Worm (Caenorhabditis elegans): Measurements from ENCODE around the gene C56G3.2.
A peak's percentile ranks its signal among the peaks of the same experiment; 100 is the strongest.
"Not testable (repeated sequence)": the region's sequence is repeated elsewhere in the genome, so short reads cannot be mapped to it uniquely, and the experiment has no call there.

C56G3.2 gene

DNA sequence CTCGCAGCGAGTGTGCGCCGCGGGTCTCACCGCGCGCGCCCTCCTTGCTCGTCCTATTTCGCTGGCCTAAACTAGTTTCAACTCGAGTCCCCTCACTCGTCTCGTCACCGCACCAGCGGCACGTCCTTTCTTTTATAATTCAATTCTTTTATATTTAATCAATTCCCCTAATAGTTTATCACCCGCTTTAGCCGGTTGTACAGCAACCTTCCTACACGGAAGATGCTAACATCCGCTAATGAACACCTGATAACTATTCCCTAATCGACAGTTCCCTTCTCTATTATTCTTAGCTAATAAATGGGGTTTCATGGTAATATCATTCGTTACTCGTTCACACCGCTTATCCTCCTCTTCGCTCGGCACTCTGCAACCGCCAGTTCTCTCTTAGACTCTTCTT lies at the start of gene C56G3.2:
Gene C56G3.2 (plus strand): TSS at position 301 of the 400 bp plus-strand sequence.
- not testable (repeated sequence) for TF ChIP-seq dve-1 (tag; optimal IDR thresholded peaks at IDR 0.05; ENCODE audit: insufficient read depth); zip-11 (GFP tag; IDR thresholded peaks at IDR 0.05); ceh-44 (GFP tag; IDR thresholded peaks at IDR 0.05)

- TF ChIP-seq mes-2 (tag; optimal IDR thresholded peaks at IDR 0.05; ENCODE audit: poor library complexity, severe bottlenecking) (peak; percentile 29), ctbp-1 (GFP tag; IDR thresholded peaks at IDR 0.05) (no peak), snpc-1.2 (GFP tag; IDR thresholded peaks at IDR 0.05) (no peak), mdt-29 (GFP tag; IDR thresholded peaks at IDR 0.05) (peak; percentile 21; the same call in 1 of the 2 replicates), dve-1 (tag; optimal IDR thresholded peaks at IDR 0.05; ENCODE audit: insufficient read depth) (peak; percentile 86), pha-4 (GFP tag; IDR thresholded peaks at IDR 0.05) (peak; percentile 16; the same call in 1 of the 2 replicates), pha-4 (tag; optimal IDR thresholded peaks at IDR 0.05) (no peak), spr-3 (GFP tag; optimal IDR thresholded peaks at IDR 0.05) (no peak), nhr-6 (tag; optimal IDR thresholded peaks at IDR 0.05) (peak; percentile 53), saeg-2 (GFP tag; IDR thresholded peaks at IDR 0.05) (peak; percentile 75; the same call in 1 of the 2 replicates), nhr-28 (tag; optimal IDR thresholded peaks at IDR 0.05) (peak; percentile 38), T26A8.4 (GFP tag; IDR thresholded peaks at IDR 0.05) (peak; percentile 63; the same call in 1 of the 2 replicates), madf-9 (GFP tag; conservative IDR thresholded peaks at IDR 0.05) (no peak), dmd-6 (GFP tag; IDR thresholded peaks at IDR 0.05) (peak; percentile 76), egl-43 (GFP tag; IDR thresholded peaks at IDR 0.05) (no peak), rbr-2 (tag; optimal IDR thresholded peaks at IDR 0.05) (no peak), jun-1 (tag; optimal IDR thresholded peaks at IDR 0.05) (no peak), nhr-77 (tag; optimal IDR thresholded peaks at IDR 0.05) (peak; percentile 0), nhr-10 (tag; optimal IDR thresholded peaks at IDR 0.05) (peak; percentile 12), nhr-102 (tag; optimal IDR thresholded peaks at IDR 0.05) (peak; percentile 10), ceh-20 (GFP tag; IDR thresholded peaks at IDR 0.05) (peak; percentile 55; the same call in 1 of the 2 replicates), pqm-1 (tag; optimal IDR thresholded peaks at IDR 0.05) (peak; percentile 96), unc-62 (GFP tag; optimal IDR thresholded peaks at IDR 0.05 in 1 of 2) (peak in 1 of 2 experiments; percentile 88), unc-62 (tag; optimal IDR thresholded peaks at IDR 0.05) (no peak), hlh-11 (tag; optimal IDR thresholded peaks at IDR 0.05) (peak; percentile 65), daf-16 (GFP tag; optimal IDR thresholded peaks at IDR 0.05) (no peak), daf-16 (tag; optimal IDR thresholded peaks at IDR 0.05) (peak; percentile 89), snpc-4 (tag; optimal IDR thresholded peaks at IDR 0.05) (no peak), ama-1 (optimal IDR thresholded peaks at IDR 0.05) (peak; percentile 7), unc-130 (GFP tag; optimal IDR thresholded peaks at IDR 0.05) (no peak)
Measured at ce11 chrX:7316485-7317391, 48.6 kb upstream of the C56G3.2 start, which contains the start of the genes spp-2 and spp-6. Gene spp-2, minus strand, starts transcription at chrX:7316818. Gene spp-6, plus strand, starts transcription at chrX:7317341.

DNA sequence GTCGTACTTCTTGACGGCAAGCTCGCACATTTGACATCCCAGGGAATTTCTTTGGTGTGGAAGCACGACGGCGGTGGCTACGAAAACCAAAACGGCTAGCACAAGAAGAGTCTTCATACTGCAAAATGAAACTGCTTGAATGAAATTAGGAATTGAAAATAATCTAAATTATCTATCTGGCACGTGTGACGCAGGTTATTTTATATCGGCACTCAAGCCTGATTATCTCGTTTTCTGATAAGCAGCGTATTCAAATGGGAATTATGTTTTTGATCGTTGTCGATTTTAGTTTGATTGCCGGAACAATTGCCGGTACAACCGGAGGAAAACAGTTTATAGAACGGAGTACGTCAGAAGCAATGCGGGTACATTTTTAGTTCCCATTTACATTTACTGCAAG lies 46.7 kb upstream of the C56G3.2 start, which contains the start of gene spp-4:
Gene spp-4 (minus strand): TSS at position 118 of the 400 bp plus-strand sequence.
- TF ChIP-seq dmd-6 (GFP tag; IDR thresholded peaks at IDR 0.05) (peak; percentile 62), hlh-11 (tag; optimal IDR thresholded peaks at IDR 0.05) (peak; percentile 3), egl-27 (tag; optimal IDR thresholded peaks at IDR 0.05) (no peak), daf-16 (GFP tag; optimal IDR thresholded peaks at IDR 0.05) (no peak), daf-16 (tag; optimal IDR thresholded peaks at IDR 0.05) (peak; percentile 78)

- TF ChIP-seq nhr-25 (tag; optimal IDR thresholded peaks at IDR 0.05; ENCODE audit: borderline replicate concordance, insufficient read depth) (no peak), T26A8.4 (GFP tag; IDR thresholded peaks at IDR 0.05) (0 out of 2 replicates have a peak, but pooled peaks have one; percentile 9), aha-1 (tag) (peak; percentile 89), vab-7 (GFP tag; IDR thresholded peaks at IDR 0.05) (no peak), nhr-77 (tag; optimal IDR thresholded peaks at IDR 0.05) (peak; percentile 92), F49E8.2 (tag; optimal IDR thresholded peaks at IDR 0.05; ENCODE audit: borderline replicate concordance) (no peak), nhr-28 (tag; optimal IDR thresholded peaks at IDR 0.05) (peak; percentile 77), dve-1 (tag; optimal IDR thresholded peaks at IDR 0.05; ENCODE audit: insufficient read depth) (peak; percentile 76), hlh-11 (tag; optimal IDR thresholded peaks at IDR 0.05) (peak; percentile 86), fkh-10 (GFP tag; optimal IDR thresholded peaks at IDR 0.05) (no peak), mxl-3 (GFP tag; optimal IDR thresholded peaks at IDR 0.05) (peak; percentile 77), php-3 (GFP tag; IDR thresholded peaks at IDR 0.05) (peak; percentile 90), unc-39 (tag; optimal IDR thresholded peaks at IDR 0.05) (no peak), T20F7.1 (GFP tag; optimal IDR thresholded peaks at IDR 0.05) (peak; percentile 55), unc-62 (GFP tag; optimal IDR thresholded peaks at IDR 0.05 in 1 of 2) (peak in 1 of 2 experiments; percentile 62), unc-62 (tag; optimal IDR thresholded peaks at IDR 0.05) (no peak)
Measured at ce11 chrX:7320115-7320711, 45.2 kb upstream of the C56G3.2 start, which contains the start of gene spp-5. Gene spp-5, minus strand, starts transcription at chrX:7320354.
